Worm (Caenorhabditis elegans) whole organism, young adult: Measurements from ENCODE around the gene dsl-5.
A peak's percentile ranks its signal among the peaks of the same experiment; 100 is the strongest.

ENCODE experiments used
- B0261.1 ChIP-seq: sonication (generic microtip); optimal IDR thresholded peaks from 2 replicates; lab custom pipeline; 2016; ENCODE audit warnings: mild to moderate bottlenecking, missing genetic modification characterization, moderate library complexity, missing compliant biosample characterization
- B0336.3 ChIP-seq: fragments of 200-800 bp; sonication (Bioruptor generic); IDR thresholded peaks from 2 replicates; pipeline ENCODE4 v1.3.6; 2022; ENCODE audit warnings: missing genetic modification characterization, missing compliant biosample characterization
- C06A6.2 ChIP-seq: fragments of 200-800 bp; sonication (Bioruptor generic); conservative IDR thresholded peaks from 2 replicates; pipeline ENCODE4 v1.3.6; 2022; ENCODE audit warnings: missing genetic modification characterization, missing compliant biosample characterization
- C17E4.6 ChIP-seq: fragments of 200-800 bp; sonication (Bioruptor generic); IDR thresholded peaks from 2 replicates; pipeline ENCODE4 v1.3.6; 2022; ENCODE audit warnings: missing genetic modification reagents, missing genetic modification characterization, missing compliant biosample characterization
- D2030.7 ChIP-seq: fragments of 200-800 bp; sonication (Bioruptor generic); IDR thresholded peaks from 2 replicates; pipeline ENCODE4 v1.3.6; 2022; ENCODE audit warnings: missing genetic modification reagents, missing genetic modification characterization, missing compliant biosample characterization
- F10E7.11 ChIP-seq: sonication (generic microtip); optimal IDR thresholded peaks from 2 replicates; lab custom pipeline; 2017; ENCODE audit warnings: mild to moderate bottlenecking, missing genetic modification characterization, moderate library complexity, missing compliant biosample characterization
- F39B2.1 ChIP-seq: fragments of 200-800 bp; sonication (Bioruptor generic); IDR thresholded peaks from 2 replicates; pipeline ENCODE4 v1.3.6; 2022; ENCODE audit warnings: missing genetic modification reagents, missing genetic modification characterization, missing compliant biosample characterization
- T07F8.4 ChIP-seq: sonication (generic microtip); optimal IDR thresholded peaks from 2 replicates; lab custom pipeline; 2016; ENCODE audit warnings: mild to moderate bottlenecking, missing genetic modification characterization, moderate library complexity, missing compliant biosample characterization
- Y53F4B.3 ChIP-seq: fragments of 200-800 bp; sonication (Bioruptor generic); IDR thresholded peaks from 2 replicates; pipeline ENCODE4 v1.3.6; 2022; ENCODE audit warnings: missing genetic modification reagents, missing genetic modification characterization, missing compliant biosample characterization
- Y53G8AR.9 ChIP-seq: fragments of 200-800 bp; sonication (Bioruptor generic); conservative IDR thresholded peaks from 2 replicates; pipeline ENCODE4 v1.3.6; 2022; ENCODE audit warnings: missing genetic modification reagents, missing genetic modification characterization, missing compliant biosample characterization
- Y56A3A.18 ChIP-seq: fragments of 200-800 bp; sonication (Bioruptor generic); IDR thresholded peaks from 2 replicates; pipeline ENCODE4 v1.3.6; 2022; ENCODE audit warnings: missing genetic modification reagents, missing genetic modification characterization, missing compliant biosample characterization
- Y67H2A.10 ChIP-seq: fragments of 200-800 bp; sonication (Bioruptor generic); conservative IDR thresholded peaks from 2 replicates; pipeline ENCODE4 v1.3.6; 2022; ENCODE audit warnings: missing genetic modification reagents, missing genetic modification characterization, missing compliant biosample characterization
- atf-7 ChIP-seq: sonication (generic microtip); optimal IDR thresholded peaks from 2 replicates; lab custom pipeline; 2017; ENCODE audit warnings: mild to moderate bottlenecking, missing genetic modification characterization, missing compliant biosample characterization
- attf-6 ChIP-seq: fragments of 200-800 bp; sonication (Bioruptor generic); IDR thresholded peaks from 2 replicates; pipeline ENCODE4 v1.3.6; 2022; ENCODE audit warnings: missing genetic modification reagents, missing genetic modification characterization, missing compliant biosample characterization
- bed-1 ChIP-seq: fragments of 200-800 bp; sonication (Bioruptor generic); IDR thresholded peaks from 2 replicates; pipeline ENCODE4 v1.3.6; 2022; ENCODE audit warnings: missing genetic modification reagents, missing genetic modification characterization, missing compliant biosample characterization
- ceh-79 ChIP-seq: sonication (generic microtip); optimal IDR thresholded peaks from 2 replicates; lab custom pipeline; 2017; ENCODE audit warnings: mild to moderate bottlenecking, missing genetic modification characterization, missing compliant biosample characterization
- die-1 ChIP-seq: sonication (generic microtip); optimal IDR thresholded peaks from 2 replicates; lab custom pipeline; 2016; ENCODE audit warnings: missing genotype, mild to moderate bottlenecking, missing genetic modification characterization, missing compliant biosample characterization
- dpl-1 ChIP-seq: fragments of 150-350 bp; optimal IDR thresholded peaks from 2 replicates; lab custom pipeline; 2014; ENCODE audit warnings: missing biosample characterization, missing genetic modification reagents, missing genetic modification characterization
- fkh-3 ChIP-seq: sonication (generic microtip); optimal IDR thresholded peaks from 2 replicates; lab custom pipeline; 2016; ENCODE audit warnings: mild to moderate bottlenecking, missing genetic modification characterization, missing compliant biosample characterization
- hmg-1.2 ChIP-seq: fragments of 200-800 bp; sonication (Bioruptor generic); IDR thresholded peaks from 2 replicates; pipeline ENCODE4 v1.3.6; 2022; ENCODE audit warnings: missing genetic modification reagents, missing genetic modification characterization, missing compliant biosample characterization
- hmg-20 ChIP-seq: fragments of 200-800 bp; sonication (Bioruptor generic); IDR thresholded peaks from 2 replicates; pipeline ENCODE4 v1.3.6; 2022; ENCODE audit warnings: missing genetic modification reagents, missing genetic modification characterization, missing compliant biosample characterization
- hrde-1 ChIP-seq: sonication (generic microtip); optimal IDR thresholded peaks from 2 replicates; lab custom pipeline; 2016; ENCODE audit warnings: missing genetic modification characterization, mild to moderate bottlenecking, missing compliant biosample characterization, moderate library complexity, missing genotype, missing genetic modification reagents, borderline replicate concordance
- hsf-1 ChIP-seq: fragments of 200-800 bp; sonication (Bioruptor generic); IDR thresholded peaks from 2 replicates; pipeline ENCODE4 v1.3.6; 2022; ENCODE audit warnings: missing genetic modification reagents, missing genetic modification characterization, missing compliant biosample characterization
- lag-1 ChIP-seq: fragments of 200-800 bp; sonication (Bioruptor generic); IDR thresholded peaks from 2 replicates; pipeline ENCODE4 v1.3.6; 2022; ENCODE audit warnings: missing genetic modification reagents, missing genetic modification characterization, missing compliant biosample characterization
- let-607 ChIP-seq, 2 experiments: fragments of 200-800 bp in 1 of 2; sonication (Bioruptor generic) in 1 of 2; sonication (generic microtip) in 1 of 2; optimal IDR thresholded peaks; 2 replicates each; lab custom pipeline; 2016 to 2018; ENCODE audit warnings: mild to moderate bottlenecking in 2 of 2, missing compliant biosample characterization in 2 of 2, missing genetic modification characterization in 2 of 2, moderate library complexity in 2 of 2, missing genotype in 1 of 2
- lir-1 ChIP-seq: fragments of 200-800 bp; sonication (Bioruptor generic); conservative IDR thresholded peaks from 2 replicates; pipeline ENCODE4 v1.3.6; 2022; ENCODE audit warnings: missing genetic modification reagents, missing genetic modification characterization, missing compliant biosample characterization
- lsl-1 ChIP-seq: fragments of 200-800 bp; sonication (Bioruptor generic); optimal IDR thresholded peaks from 2 replicates; lab custom pipeline; 2018; ENCODE audit warnings: mild to moderate bottlenecking, missing genetic modification characterization, moderate library complexity, missing compliant biosample characterization
- lsy-27 ChIP-seq: sonication (generic microtip); optimal IDR thresholded peaks from 2 replicates; lab custom pipeline; 2017; ENCODE audit warnings: missing genetic modification characterization, mild to moderate bottlenecking, missing compliant biosample characterization, antibody characterized with exemption, missing genotype, borderline replicate concordance; ENCODE audit not compliant: insufficient read depth
- madf-6 ChIP-seq: fragments of 200-800 bp; sonication (Bioruptor generic); IDR thresholded peaks from 2 replicates; pipeline ENCODE4 v1.3.6; 2022; ENCODE audit warnings: missing genetic modification reagents, missing genetic modification characterization, missing compliant biosample characterization
- mes-4 ChIP-seq: sonication (generic microtip); optimal IDR thresholded peaks from 2 replicates; lab custom pipeline; 2016; ENCODE audit warnings: missing genotype, missing genetic modification characterization, missing compliant biosample characterization
- nfyb-1 ChIP-seq: fragments of 200-800 bp; sonication (Bioruptor generic); IDR thresholded peaks from 2 replicates; pipeline ENCODE4 v1.3.6; 2022; ENCODE audit warnings: missing genetic modification reagents, missing genetic modification characterization, missing compliant biosample characterization
- rec-8 ChIP-seq, 2 experiments: sonication (generic microtip); optimal IDR thresholded peaks; 2 replicates each; lab custom pipeline; 2016; ENCODE audit warnings: mild to moderate bottlenecking in 2 of 2, missing genetic modification characterization in 2 of 2, missing genetic modification reagents in 2 of 2, missing genotype in 2 of 2, missing biosample characterization in 1 of 2, missing compliant biosample characterization in 1 of 2, moderate library complexity in 1 of 2
- repo-1 ChIP-seq: sonication (generic microtip); optimal IDR thresholded peaks from 2 replicates; lab custom pipeline; 2017; ENCODE audit warnings: mild to moderate bottlenecking, missing genetic modification characterization, missing compliant biosample characterization
- sdz-38 ChIP-seq: sonication (generic microtip); optimal IDR thresholded peaks from 2 replicates; lab custom pipeline; 2016; ENCODE audit warnings: missing genotype, missing genetic modification characterization, missing compliant biosample characterization
- sea-2 ChIP-seq: fragments of 200-800 bp; sonication (Bioruptor generic); IDR thresholded peaks from 2 replicates; pipeline ENCODE4 v1.3.6; 2022; ENCODE audit warnings: missing genetic modification characterization, missing compliant biosample characterization
- unc-130 ChIP-seq: sonication (generic microtip); optimal IDR thresholded peaks from 2 replicates; lab custom pipeline; 2016; ENCODE audit warnings: missing genetic modification reagents, missing genetic modification characterization, missing compliant biosample characterization
- ztf-18 ChIP-seq: sonication (generic microtip); optimal IDR thresholded peaks from 2 replicates; lab custom pipeline; 2016; ENCODE audit warnings: missing genotype, mild to moderate bottlenecking, missing genetic modification characterization, missing compliant biosample characterization
- ztf-26 ChIP-seq: sonication (generic microtip); optimal IDR thresholded peaks from 2 replicates; lab custom pipeline; 2017; ENCODE audit warnings: missing genetic modification characterization, missing compliant biosample characterization
- ztf-28 ChIP-seq: fragments of 200-800 bp; sonication (Bioruptor generic); IDR thresholded peaks from 2 replicates; pipeline ENCODE4 v1.3.6; 2022; ENCODE audit warnings: missing genetic modification reagents, missing genetic modification characterization, missing compliant biosample characterization
- ztf-6 ChIP-seq: fragments of 200-800 bp; sonication (Bioruptor generic); IDR thresholded peaks from 2 replicates; pipeline ENCODE4 v1.3.6; 2022; ENCODE audit warnings: missing genetic modification reagents, missing genetic modification characterization, missing compliant biosample characterization

dsl-5 gene

ce11 chrIV:11593415-11594190 is 27.2 kb downstream of the dsl-5 start, which contains the start of gene F40F11.3 (continued):
- no peak for TF ChIP-seq hrde-1 (tag; lab: Kevin White, UChicago)
- no peak for TF ChIP-seq hsf-1 (GFP tag; lab: Robert Waterston, UW)
- peak; percentile 42 for TF ChIP-seq atf-7 (tag; lab: Kevin White, UChicago)
- peak; percentile 37; the same call in 1 of the 2 replicates for TF ChIP-seq hmg-20
- TF ChIP-seq Y56A3A.18, result peak; percentile 83
- no peak; the same call in 1 of the 2 replicates for TF ChIP-seq Y53G8AR.9 (GFP tag; lab: Robert Waterston, UW)
- no peak for TF ChIP-seq Y53F4B.3 (GFP tag; lab: Robert Waterston, UW)
- no peak for TF ChIP-seq lsl-1 (GFP tag; lab: Kevin White, UChicago)
- TF ChIP-seq unc-130 (GFP tag; lab: Kevin White, UChicago), result no peak
- peak in 1 of 2 experiments; percentile 52 for TF ChIP-seq let-607 (tag; optimal IDR thresholded peaks at IDR 0.05; lab: Kevin White, UChicago)
- TF ChIP-seq hmg-1.2 (GFP tag; lab: Robert Waterston, UW), result peak; percentile 96
- TF ChIP-seq lag-1 (GFP tag; lab: Robert Waterston, UW), result no peak
- TF ChIP-seq attf-6 (GFP tag; lab: Robert Waterston, UW), result no peak
- TF ChIP-seq B0261.1 (tag; lab: Kevin White, UChicago), result no peak
- no peak for TF ChIP-seq mes-4 (tag; lab: Kevin White, UChicago)
- peak; percentile 77 for TF ChIP-seq nfyb-1 (GFP tag; lab: Robert Waterston, UW)
- TF ChIP-seq lsy-27 (tag; lab: Kevin White, UChicago), result no peak
- TF ChIP-seq ztf-18, result peak; percentile 2
- TF ChIP-seq bed-1 (GFP tag; lab: Robert Waterston, UW), result no peak
- TF ChIP-seq lir-1 (GFP tag; lab: Robert Waterston, UW), result no peak
- TF ChIP-seq T07F8.4 (tag; lab: Kevin White, UChicago), result no peak
- TF ChIP-seq rec-8 (tag; optimal IDR thresholded peaks at IDR 0.05; lab: Kevin White, UChicago), result no peak
- no peak for TF ChIP-seq ceh-79 (tag; lab: Kevin White, UChicago)
- no peak for TF ChIP-seq ztf-6
- TF ChIP-seq ztf-28, result no peak
- peak; percentile 87 for TF ChIP-seq repo-1 (tag; lab: Kevin White, UChicago)
- TF ChIP-seq C17E4.6 (GFP tag; lab: Robert Waterston, UW), result no peak
- TF ChIP-seq die-1 (tag; lab: Kevin White, UChicago), result peak; percentile 54
- peak; percentile 51 for TF ChIP-seq ztf-26 (tag; lab: Kevin White, UChicago)
- no peak for TF ChIP-seq F39B2.1 (GFP tag; lab: Robert Waterston, UW)
- TF ChIP-seq F10E7.11 (tag; lab: Kevin White, UChicago), result no peak
- peak; percentile 32 for TF ChIP-seq dpl-1 (GFP tag; lab: Kevin White, UChicago)
- 0 out of 2 replicates have a peak, but pooled peaks have one; percentile 37 for TF ChIP-seq Y67H2A.10
- TF ChIP-seq C06A6.2 (GFP tag; lab: Robert Waterston, UW), result peak; percentile 78; the same call in 1 of the 2 replicates
- no peak for TF ChIP-seq D2030.7 (GFP tag; lab: Robert Waterston, UW)
- no peak for TF ChIP-seq fkh-3
- TF ChIP-seq B0336.3 (GFP tag; lab: Robert Waterston, UW), result peak; percentile 26
- peak; percentile 8; the same call in 1 of the 2 replicates for TF ChIP-seq madf-6 (GFP tag; lab: Robert Waterston, UW)
- TF ChIP-seq sea-2 (GFP tag; lab: Robert Waterston, UW), result no peak
- TF ChIP-seq sdz-38 (tag; lab: Kevin White, UChicago), result no peak
- TF ChIP-seq, all 124 proteins: peak for 52
